Worm (Caenorhabditis elegans) whole organism, late embryonic: ENCODE results near the gene F31F7.2.

Experiments used
- F13H6.1 ChIP-seq: sonication (generic microtip); optimal IDR thresholded peaks from 2 replicates; lab custom pipeline; 2016; ENCODE audit warnings: missing genetic modification characterization, missing compliant biosample characterization
- T23F11.4 ChIP-seq: fragments of 200-800 bp; sonication (Bioruptor generic); optimal IDR thresholded peaks from 2 replicates; lab custom pipeline; 2018; ENCODE audit warnings: mild to moderate bottlenecking, missing genetic modification characterization, missing compliant biosample characterization
- ama-1 ChIP-seq: fragments of 150-350 bp; optimal IDR thresholded peaks from 2 replicates; lab custom pipeline; 2014
- elt-2 ChIP-seq: sonication (generic microtip); optimal IDR thresholded peaks from 2 replicates; lab custom pipeline; 2016; ENCODE audit warnings: missing genetic modification reagents, missing genetic modification characterization, missing compliant biosample characterization
- hlh-30 ChIP-seq: sonication (generic microtip); optimal IDR thresholded peaks from 2 replicates; lab custom pipeline; 2017; ENCODE audit warnings: antibody characterized with exemption, missing genetic modification characterization, missing compliant biosample characterization; ENCODE audit not compliant: insufficient read depth
- odd-2 ChIP-seq: sonication (generic microtip); optimal IDR thresholded peaks from 2 replicates; lab custom pipeline; 2017; ENCODE audit warnings: antibody characterized with exemption, mild to moderate bottlenecking, missing genetic modification characterization, missing compliant biosample characterization
- pag-3 ChIP-seq: sonication (generic microtip); optimal IDR thresholded peaks from 2 replicates; lab custom pipeline; 2016; ENCODE audit warnings: missing compliant biosample characterization, missing genetic modification characterization, borderline replicate concordance
- pha-2 ChIP-seq: sonication (generic microtip); optimal IDR thresholded peaks from 2 replicates; lab custom pipeline; 2017; ENCODE audit warnings: mild to moderate bottlenecking, missing genetic modification characterization, missing compliant biosample characterization
- pha-4 ChIP-seq: fragments of 150-350 bp; optimal IDR thresholded peaks from 2 replicates; lab custom pipeline; 2018; ENCODE audit warnings: missing biosample characterization, missing genetic modification reagents, missing genetic modification characterization
- pros-1 ChIP-seq: fragments of 150-350 bp; optimal IDR thresholded peaks from 2 replicates; lab custom pipeline; 2014; ENCODE audit warnings: missing biosample characterization, missing genetic modification reagents, missing genetic modification characterization

- TF ChIP-seq elt-2 (tag; lab: Kevin White, UChicago) (no peak), odd-2 (tag; lab: Kevin White, UChicago) (no peak), pag-3 (tag; lab: Kevin White, UChicago) (no peak), pha-2 (tag; lab: Kevin White, UChicago) (no peak), T23F11.4 (GFP tag; lab: Kevin White, UChicago) (no peak), pha-4 (no peak), hlh-30 (tag; lab: Kevin White, UChicago) (no peak), pros-1 (tag; lab: Kevin White, UChicago) (no peak), F13H6.1 (tag; lab: Kevin White, UChicago) (no peak), ama-1 (lab: Kevin White, UChicago) (no peak)
Measured at ce11 chrV:6319358-6319757, 48.7 kb downstream of the F31F7.2 start.
